Fruit fly (Drosophila melanogaster) whole organism, adult: ENCODE results near the gene CG12983.

Experiments
- CG11617 ChIP-seq: fragments of 200-800 bp; sonication (Bioruptor generic); optimal IDR thresholded peaks from 2 replicates; lab custom pipeline; 2017; ENCODE audit warnings: mild to moderate bottlenecking, missing biosample characterization, missing genetic modification reagents, missing genetic modification characterization
- CG33017 ChIP-seq: fragments of 200-800 bp; sonication (Bioruptor generic); optimal IDR thresholded peaks from 2 replicates; lab custom pipeline; 2018; ENCODE audit warnings: missing biosample characterization, mild to moderate bottlenecking, missing genetic modification characterization, moderate library complexity
- CG5204 ChIP-seq: fragments of 200-800 bp; sonication (Bioruptor generic); optimal IDR thresholded peaks from 2 replicates; lab custom pipeline; 2016; ENCODE audit warnings: missing biosample characterization, missing genetic modification characterization
- CG7045 ChIP-seq: fragments of 200-800 bp; sonication (Bioruptor generic); optimal IDR thresholded peaks from 2 replicates; lab custom pipeline; 2017; ENCODE audit warnings: missing biosample characterization, mild to moderate bottlenecking, missing genetic modification characterization
- Hr96 ChIP-seq: fragments of 200-800 bp; sonication (Bioruptor generic); optimal IDR thresholded peaks from 2 replicates; lab custom pipeline; 2016; ENCODE audit warnings: missing biosample characterization, missing genetic modification characterization
- Mnt ChIP-seq: fragments of 200-800 bp; sonication (Bioruptor generic); optimal IDR thresholded peaks from 2 replicates; lab custom pipeline; 2016; ENCODE audit warnings: missing biosample characterization, mild to moderate bottlenecking, missing genetic modification characterization
- bab1 ChIP-seq: fragments of 200-800 bp; sonication (Bioruptor generic); optimal IDR thresholded peaks from 3 replicates; lab custom pipeline; 2019; ENCODE audit warnings: missing biosample characterization, mild to moderate bottlenecking, missing genetic modification characterization, moderate library complexity
- kay ChIP-seq: fragments of 200-800 bp; sonication (Bioruptor generic); peaks from one replicate; lab custom pipeline; 2016; ENCODE audit warnings: missing biosample characterization, missing genetic modification characterization, borderline replicate concordance

- TF ChIP-seq CG11617 (GFP tag; lab: Kevin White, UChicago) (no peak), Mnt (GFP tag; lab: Kevin White, UChicago) (no peak), Hr96 (GFP tag; lab: Kevin White, UChicago) (no peak), CG33017 (tag; lab: Kevin White, UChicago) (no peak), kay (no peak), bab1 (GFP tag; lab: Kevin White, UChicago) (no peak), CG5204 (no peak), CG7045 (GFP tag; lab: Kevin White, UChicago) (no peak)
These were observed 8.0 kb upstream of the CG12983 start, which contains the start of gene CG33286 for dm6 chr3L:20974600-20974999.
